Fruit fly (Drosophila melanogaster) whole organism, wandering third instar larva: ENCODE results near the gene CG42537.

Source experiments
- Abd-B ChIP-seq: fragments of >200 bp; optimal IDR thresholded peaks from 2 replicates; lab custom pipeline; 2017; ENCODE audit warnings: missing biosample characterization, missing genetic modification characterization
- CG32264 ChIP-seq: fragments of 200-800 bp; sonication (Bioruptor generic); optimal IDR thresholded peaks from 2 replicates; lab custom pipeline; 2016; ENCODE audit warnings: missing biosample characterization, missing genetic modification characterization
- CG9705 ChIP-seq: fragments of 200-800 bp; sonication (Bioruptor generic); optimal IDR thresholded peaks from 2 replicates; lab custom pipeline; 2018; ENCODE audit warnings: missing biosample characterization, mild to moderate bottlenecking, missing genetic modification characterization
- CrebA ChIP-seq: fragments of 200-800 bp; sonication (Bioruptor generic); optimal IDR thresholded peaks from 2 replicates; lab custom pipeline; 2016; ENCODE audit warnings: missing biosample characterization, mild to moderate bottlenecking, missing genetic modification characterization, borderline replicate concordance
- Dfd ChIP-seq: fragments of >200 bp; optimal IDR thresholded peaks from 2 replicates; lab custom pipeline; 2017; ENCODE audit warnings: missing biosample characterization, missing genetic modification characterization
- GATAd ChIP-seq: sonication (Bioruptor generic); optimal IDR thresholded peaks from 2 replicates; lab custom pipeline; 2016; ENCODE audit warnings: missing biosample characterization, missing genetic modification characterization
- HLH106 ChIP-seq: fragments of 200-800 bp; optimal IDR thresholded peaks from 3 replicates; lab custom pipeline; 2019; ENCODE audit warnings: missing biosample characterization, mild to moderate bottlenecking, missing genetic modification characterization, moderate library complexity
- Hnf4 ChIP-seq: fragments of 200-800 bp; sonication (Bioruptor generic); optimal IDR thresholded peaks from 2 replicates; lab custom pipeline; 2016; ENCODE audit warnings: missing biosample characterization, mild to moderate bottlenecking, missing genetic modification characterization
- Hr78 ChIP-seq: fragments of >200 bp; optimal IDR thresholded peaks from 2 replicates; lab custom pipeline; 2017; ENCODE audit warnings: missing biosample characterization, missing genetic modification characterization
- Hr83 ChIP-seq: fragments of 200-300 bp; sonication (Bioruptor generic); optimal IDR thresholded peaks from 2 replicates; lab custom pipeline; 2016; ENCODE audit warnings: missing biosample characterization, mild to moderate bottlenecking, missing genetic modification characterization, moderate library complexity; ENCODE audit not compliant: poor library complexity, severe bottlenecking
- Jra ChIP-seq: sonication (Bioruptor generic); optimal IDR thresholded peaks from 2 replicates; lab custom pipeline; 2016; ENCODE audit warnings: missing biosample characterization, missing genetic modification characterization
- Mio ChIP-seq: sonication (Bioruptor generic); optimal IDR thresholded peaks from 2 replicates; lab custom pipeline; 2016; ENCODE audit warnings: missing biosample characterization, missing genetic modification characterization
- Myc ChIP-seq: fragments of >200 bp; optimal IDR thresholded peaks from 2 replicates; lab custom pipeline; 2017
- N ChIP-seq: fragments of >200 bp; optimal IDR thresholded peaks from 2 replicates; lab custom pipeline; 2018; ENCODE audit warnings: missing biosample characterization, missing external identifiers, missing genetic modification characterization
- OdsH ChIP-seq: fragments of 200-800 bp; sonication (Bioruptor generic); optimal IDR thresholded peaks from 2 replicates; lab custom pipeline; 2016; ENCODE audit warnings: missing biosample characterization, mild to moderate bottlenecking, missing genetic modification characterization
- Rel ChIP-seq, 2 experiments: fragments of 200-800 bp; sonication (Bioruptor generic) in 1 of 2; optimal IDR thresholded peaks; 2 replicates in 1 of 2; 3 replicates in 1 of 2; lab custom pipeline; 2016 to 2019; ENCODE audit warnings: mild to moderate bottlenecking in 2 of 2, missing biosample characterization in 2 of 2, missing genetic modification characterization in 2 of 2, moderate library complexity in 1 of 2
- Sp1 ChIP-seq: fragments of 200-800 bp; sonication (Bioruptor generic); optimal IDR thresholded peaks from 3 replicates; lab custom pipeline; 2019; ENCODE audit warnings: missing biosample characterization, mild to moderate bottlenecking, missing genetic modification characterization, moderate library complexity
- Vsx2 ChIP-seq: fragments of 200-300, 225-300 bp; sonication (Bioruptor generic); optimal IDR thresholded peaks from 2 replicates; lab custom pipeline; 2018; ENCODE audit warnings: missing biosample characterization, missing genetic modification characterization; ENCODE audit not compliant: partially characterized antibody
- br ChIP-seq: fragments of 200-800 bp; sonication (Bioruptor generic); optimal IDR thresholded peaks from 2 replicates; lab custom pipeline; 2016; ENCODE audit warnings: missing biosample characterization, missing genetic modification characterization
- brk ChIP-seq: fragments of 200-800 bp; sonication (Bioruptor generic); optimal IDR thresholded peaks from 2 replicates; lab custom pipeline; 2016; ENCODE audit warnings: missing biosample characterization, mild to moderate bottlenecking, missing genetic modification characterization
- dl ChIP-seq, 2 experiments: fragments of 175-275, 200-275 bp in 1 of 2; fragments of 200-275 bp in 1 of 2; sonication (Bioruptor generic); optimal IDR thresholded peaks; lab custom pipeline; 2018; ENCODE audit warnings: mild to moderate bottlenecking in 2 of 2, missing biosample characterization in 2 of 2, missing genetic modification characterization in 2 of 2, moderate library complexity in 2 of 2; ENCODE audit not compliant: partially characterized antibody in 2 of 2, insufficient read depth in 1 of 2
- dmrt93B ChIP-seq: fragments of 200-800 bp; sonication (Bioruptor generic); optimal IDR thresholded peaks from 2 replicates; lab custom pipeline; 2018; ENCODE audit warnings: missing biosample characterization, mild to moderate bottlenecking, missing genetic modification characterization
- dsf ChIP-seq: sonication (Bioruptor generic); optimal IDR thresholded peaks from 2 replicates; lab custom pipeline; 2016; ENCODE audit warnings: missing biosample characterization, missing genetic modification characterization, borderline replicate concordance
- ey ChIP-seq: fragments of 200-800 bp; sonication (Bioruptor generic); optimal IDR thresholded peaks from 2 replicates; lab custom pipeline; 2016; ENCODE audit warnings: missing biosample characterization, missing genetic modification characterization
- foxo ChIP-seq, 2 experiments: fragments of 200-800 bp; sonication (Bioruptor generic); optimal IDR thresholded peaks; 2 replicates in 1 of 2; 3 replicates in 1 of 2; lab custom pipeline; 2016 to 2017; ENCODE audit warnings: missing biosample characterization in 2 of 2, missing genetic modification characterization in 2 of 2
- fru ChIP-seq: fragments of 200-800 bp; sonication (Bioruptor generic); optimal IDR thresholded peaks from 3 replicates; lab custom pipeline; 2016; ENCODE audit warnings: missing biosample characterization, mild to moderate bottlenecking, missing genetic modification characterization
- h ChIP-seq: fragments of 200-800 bp; sonication (Bioruptor generic); optimal IDR thresholded peaks from 3 replicates; lab custom pipeline; 2016; ENCODE audit warnings: missing biosample characterization, mild to moderate bottlenecking, missing genetic modification characterization
- jim ChIP-seq: fragments of 175-275, 200-325 bp; sonication (Bioruptor generic); optimal IDR thresholded peaks from 2 replicates; lab custom pipeline; 2016; ENCODE audit warnings: missing biosample characterization, mild to moderate bottlenecking, missing genetic modification characterization
- lola ChIP-seq: fragments of >200 bp; optimal IDR thresholded peaks from 2 replicates; lab custom pipeline; 2017; ENCODE audit warnings: missing biosample characterization, missing genetic modification characterization
- pan ChIP-seq: fragments of >200 bp; optimal IDR thresholded peaks from 2 replicates; lab custom pipeline; 2017
- psq ChIP-seq: fragments of 200-800 bp; sonication (Bioruptor generic); optimal IDR thresholded peaks from 3 replicates; lab custom pipeline; 2017; ENCODE audit warnings: missing biosample characterization, mild to moderate bottlenecking, missing genetic modification characterization, moderate library complexity
- rgr ChIP-seq: fragments of 200-800 bp; sonication (Bioruptor generic); optimal IDR thresholded peaks from 3 replicates; lab custom pipeline; 2016; ENCODE audit warnings: missing biosample characterization, mild to moderate bottlenecking, missing genetic modification characterization
- sage ChIP-seq: fragments of 200-800 bp; sonication (Bioruptor generic); optimal IDR thresholded peaks from 2 replicates; lab custom pipeline; 2016; ENCODE audit warnings: missing biosample characterization, mild to moderate bottlenecking, missing genetic modification characterization
- sv ChIP-seq: fragments of 200-800 bp; sonication (Bioruptor generic); optimal IDR thresholded peaks from 3 replicates; lab custom pipeline; 2016; ENCODE audit warnings: missing biosample characterization, missing genetic modification characterization
- tai ChIP-seq: sonication (Bioruptor generic); optimal IDR thresholded peaks from 2 replicates; lab custom pipeline; 2016; ENCODE audit warnings: missing biosample characterization, missing genetic modification characterization
- usp ChIP-seq: fragments of >200 bp; optimal IDR thresholded peaks from 2 replicates; lab custom pipeline; 2017; ENCODE audit warnings: missing biosample characterization, missing genetic modification characterization
- woc ChIP-seq: sonication (Bioruptor generic); optimal IDR thresholded peaks from 2 replicates; lab custom pipeline; 2016; ENCODE audit warnings: missing biosample characterization, mild to moderate bottlenecking, missing genetic modification characterization

The CG42537 gene

dm6 chr3R:6388414-6388830 is 10.8 kb downstream of the CG42537 start:
- peak; percentile 0 for TF ChIP-seq Hnf4 (GFP tag; lab: Kevin White, UChicago)
- no peak for TF ChIP-seq N (GFP tag; lab: Kevin White, UChicago)
- TF ChIP-seq Abd-B (GFP tag; lab: Kevin White, UChicago) = no peak
- TF ChIP-seq HLH106 = no peak
- peak in 1 of 2 experiments; percentile 7 for TF ChIP-seq foxo (GFP tag; optimal IDR thresholded peaks at IDR 0.05; lab: Kevin White, UChicago)
- TF ChIP-seq jim (GFP tag; lab: Kevin White, UChicago) = no peak
- peak; percentile 4 for TF ChIP-seq sage (GFP tag; lab: Kevin White, UChicago)
- TF ChIP-seq CG9705 (GFP tag; lab: Kevin White, UChicago) = no peak
- TF ChIP-seq Jra = no peak
- peak; percentile 20 for TF ChIP-seq Myc

dm6 chr3R:6393515-6394246 is 16.1 kb downstream of the CG42537 start:
- no peak for TF ChIP-seq Sp1 (GFP tag; lab: Kevin White, UChicago)
- no peak for TF ChIP-seq CG32264 (GFP tag; lab: Kevin White, UChicago)
- TF ChIP-seq Hr83 (GFP tag; lab: Kevin White, UChicago) = no peak
- no peak for TF ChIP-seq Myc
- TF ChIP-seq dl (GFP tag; optimal IDR thresholded peaks at IDR 0.05; lab: Kevin White, UChicago; ENCODE audit: insufficient read depth in 1 of 2, partially characterized antibody in 2 of 2) = no peak
- no peak for TF ChIP-seq CrebA (GFP tag; lab: Kevin White, UChicago)
- TF ChIP-seq GATAd (GFP tag; lab: Kevin White, UChicago) = no peak
- TF ChIP-seq sv (GFP tag; lab: Kevin White, UChicago) = no peak
- TF ChIP-seq HLH106 = no peak
- TF ChIP-seq jim (GFP tag; lab: Kevin White, UChicago) = no peak
- TF ChIP-seq Hr78 (GFP tag; lab: Kevin White, UChicago) = no peak
- no peak for TF ChIP-seq Rel (GFP tag; optimal IDR thresholded peaks at IDR 0.05; lab: Kevin White, UChicago)
- TF ChIP-seq Rel (tag; optimal IDR thresholded peaks at IDR 0.05; lab: Kevin White, UChicago) = no peak
- TF ChIP-seq OdsH (GFP tag; lab: Kevin White, UChicago) = no peak

dm6 chr3R:6394247-6394522 is 16.6 kb downstream of the CG42537 start:
- TF ChIP-seq lola (no peak), br (GFP tag; lab: Kevin White, UChicago) (no peak), sv (GFP tag; lab: Kevin White, UChicago) (no peak), Myc (no peak), fru (GFP tag; lab: Kevin White, UChicago) (no peak), Jra (no peak), tai (GFP tag; lab: Kevin White, UChicago) (no peak)
- TF ChIP-seq, all 38 proteins: peak for 0

dm6 chr3R:6395572-6396295 is 18.1 kb downstream of the CG42537 start:
- peak; percentile 80 for TF ChIP-seq br (GFP tag; lab: Kevin White, UChicago)
- no peak for TF ChIP-seq pan (lab: Kevin White, UChicago)
- TF ChIP-seq sv (GFP tag; lab: Kevin White, UChicago) = no peak
- TF ChIP-seq dsf (GFP tag; lab: Kevin White, UChicago) = peak; percentile 52
- peak; percentile 61 for TF ChIP-seq dmrt93B (GFP tag; lab: Kevin White, UChicago)
- TF ChIP-seq fru (GFP tag; lab: Kevin White, UChicago) = peak; percentile 85
- no peak for TF ChIP-seq Jra
- peak; percentile 79 for TF ChIP-seq ey (GFP tag; lab: Kevin White, UChicago)
- TF ChIP-seq Mio (GFP tag; lab: Kevin White, UChicago) = no peak
- peak; percentile 42 for TF ChIP-seq CG32264 (GFP tag; lab: Kevin White, UChicago)
- peak; percentile 89 for TF ChIP-seq psq (GFP tag; lab: Kevin White, UChicago)
- TF ChIP-seq Hr83 (GFP tag; lab: Kevin White, UChicago) = peak; percentile 69
- TF ChIP-seq usp (GFP tag; lab: Kevin White, UChicago) = no peak
- no peak for TF ChIP-seq CrebA (GFP tag; lab: Kevin White, UChicago)
- no peak for TF ChIP-seq lola
- no peak for TF ChIP-seq jim (GFP tag; lab: Kevin White, UChicago)
- TF ChIP-seq HLH106 = peak; percentile 70
- no peak for TF ChIP-seq Dfd (GFP tag; lab: Kevin White, UChicago)
- TF ChIP-seq sage (GFP tag; lab: Kevin White, UChicago) = peak; percentile 69
- peak; percentile 50 for TF ChIP-seq brk (GFP tag; lab: Kevin White, UChicago)
- TF ChIP-seq Hr78 (GFP tag; lab: Kevin White, UChicago) = no peak
- no peak for TF ChIP-seq dl (GFP tag; optimal IDR thresholded peaks at IDR 0.05; lab: Kevin White, UChicago; ENCODE audit: insufficient read depth in 1 of 2, partially characterized antibody in 2 of 2)
- TF ChIP-seq Vsx2 = no peak
- peak; percentile 69 for TF ChIP-seq tai (GFP tag; lab: Kevin White, UChicago)
- TF ChIP-seq Hnf4 (GFP tag; lab: Kevin White, UChicago) = peak; percentile 73
- TF ChIP-seq rgr (GFP tag; lab: Kevin White, UChicago) = peak; percentile 81
- peak; percentile 76 for TF ChIP-seq Sp1 (GFP tag; lab: Kevin White, UChicago)
- peak; percentile 83 for TF ChIP-seq h (GFP tag; lab: Kevin White, UChicago)
- TF ChIP-seq Rel (GFP tag; optimal IDR thresholded peaks at IDR 0.05; lab: Kevin White, UChicago) = no peak
- TF ChIP-seq Rel (tag; optimal IDR thresholded peaks at IDR 0.05; lab: Kevin White, UChicago) = peak; percentile 32
- TF ChIP-seq woc (GFP tag; lab: Kevin White, UChicago) = peak; percentile 76
- TF ChIP-seq Myc = no peak
- peak in 1 of 2 experiments; percentile 82 for TF ChIP-seq foxo (GFP tag; optimal IDR thresholded peaks at IDR 0.05; lab: Kevin White, UChicago)
- peak; percentile 77 for TF ChIP-seq OdsH (GFP tag; lab: Kevin White, UChicago)
